Worm (Caenorhabditis elegans) whole organism, mixed stage, embryonic: ENCODE data around the gene lin-24.

Experiments used
- blmp-1 ChIP-seq: fragments of 150-350 bp; optimal IDR thresholded peaks from 2 replicates; lab custom pipeline; 2014; ENCODE audit warnings: missing biosample characterization, missing genetic modification characterization
- ceh-39 ChIP-seq: fragments of 150-350 bp; optimal IDR thresholded peaks from 2 replicates; lab custom pipeline; 2014; ENCODE audit warnings: missing biosample characterization, missing genetic modification characterization
- ces-1 ChIP-seq: fragments of 150-350 bp; optimal IDR thresholded peaks from 2 replicates; lab custom pipeline; 2014; ENCODE audit warnings: missing biosample characterization, missing genetic modification reagents, missing genetic modification characterization
- drap-1 ChIP-seq: fragments of 200-800 bp; sonication (Bioruptor generic); optimal IDR thresholded peaks from 3 replicates; lab custom pipeline; 2018; ENCODE audit warnings: mild to moderate bottlenecking, missing genetic modification characterization, missing compliant biosample characterization
- elt-1 ChIP-seq: sonication (generic microtip); optimal IDR thresholded peaks from 2 replicates; lab custom pipeline; 2017; ENCODE audit warnings: missing genetic modification characterization, mild to moderate bottlenecking, missing compliant biosample characterization, antibody characterized with exemption, moderate library complexity, borderline replicate concordance; ENCODE audit not compliant: insufficient read depth
- elt-3 ChIP-seq: fragments of 150-350 bp; optimal IDR thresholded peaks from 2 replicates; lab custom pipeline; 2014; ENCODE audit warnings: missing biosample characterization, missing genetic modification characterization
- ham-2 ChIP-seq: fragments of 200-800 bp; sonication (Bioruptor generic); optimal IDR thresholded peaks from 2 replicates; lab custom pipeline; 2018; ENCODE audit warnings: mild to moderate bottlenecking, missing genetic modification characterization, missing compliant biosample characterization
- hlh-1 ChIP-seq: fragments of 150-350 bp; optimal IDR thresholded peaks from 2 replicates; lab custom pipeline; 2014; ENCODE audit warnings: missing biosample characterization, missing genetic modification reagents, missing genetic modification characterization
- lsy-2 ChIP-seq: fragments of 150-350 bp; optimal IDR thresholded peaks from 2 replicates; lab custom pipeline; 2014; ENCODE audit warnings: missing biosample characterization, missing genetic modification characterization
- mab-5 ChIP-seq: fragments of 150-350 bp; optimal IDR thresholded peaks from 2 replicates; lab custom pipeline; 2014; ENCODE audit warnings: missing biosample characterization, missing genetic modification characterization
- mep-1 ChIP-seq: fragments of 150-350 bp; optimal IDR thresholded peaks from 2 replicates; lab custom pipeline; 2017; ENCODE audit warnings: missing biosample characterization, missing genetic modification reagents, missing genetic modification characterization, inconsistent platforms
- mls-2 ChIP-seq: sonication (generic microtip); optimal IDR thresholded peaks from 2 replicates; lab custom pipeline; 2016; ENCODE audit warnings: mild to moderate bottlenecking, missing genetic modification characterization, moderate library complexity, missing compliant biosample characterization
- nhr-12 ChIP-seq: fragments of 150-350 bp; optimal IDR thresholded peaks from 2 replicates; lab custom pipeline; 2014; ENCODE audit warnings: missing biosample characterization, missing genetic modification characterization
- nhr-2 ChIP-seq: fragments of 150-350 bp; optimal IDR thresholded peaks from 2 replicates; lab custom pipeline; 2014; ENCODE audit warnings: missing biosample characterization, missing genetic modification characterization
- nhr-237 ChIP-seq: fragments of 150-350 bp; optimal IDR thresholded peaks from 2 replicates; lab custom pipeline; 2014; ENCODE audit warnings: missing biosample characterization, missing genetic modification characterization
- nhr-28 ChIP-seq: fragments of 150-350 bp; optimal IDR thresholded peaks from 2 replicates; lab custom pipeline; 2014; ENCODE audit warnings: missing biosample characterization, missing genetic modification characterization
- pha-4 ChIP-seq: fragments of 150-350 bp; optimal IDR thresholded peaks from 2 replicates; lab custom pipeline; 2018; ENCODE audit warnings: missing biosample characterization, missing genetic modification reagents, missing genetic modification characterization
- sem-2 ChIP-seq: fragments of 200-800 bp; sonication (Bioruptor generic); optimal IDR thresholded peaks from 2 replicates; lab custom pipeline; 2018; ENCODE audit warnings: mild to moderate bottlenecking, missing genetic modification characterization, missing compliant biosample characterization
- snpc-4 ChIP-seq: fragments of 150-350 bp; optimal IDR thresholded peaks from 2 replicates; lab custom pipeline; 2014; ENCODE audit warnings: missing biosample characterization, missing genetic modification characterization
- sptf-1 ChIP-seq: sonication (generic microtip); optimal IDR thresholded peaks from 2 replicates; lab custom pipeline; 2017; ENCODE audit warnings: mild to moderate bottlenecking, missing genetic modification characterization, moderate library complexity, missing compliant biosample characterization
- tbx-8 ChIP-seq: fragments of 200-800 bp; sonication (Bioruptor generic); optimal IDR thresholded peaks from 2 replicates; lab custom pipeline; 2018; ENCODE audit warnings: mild to moderate bottlenecking, missing genetic modification characterization, moderate library complexity, missing compliant biosample characterization
- unc-120 ChIP-seq: sonication (generic microtip); optimal IDR thresholded peaks from 2 replicates; lab custom pipeline; 2017; ENCODE audit warnings: missing genetic modification characterization, missing compliant biosample characterization; ENCODE audit not compliant: poor library complexity, severe bottlenecking
- unc-39 ChIP-seq: fragments of 150-350 bp; optimal IDR thresholded peaks from 2 replicates; lab custom pipeline; 2014; ENCODE audit warnings: missing biosample characterization, missing genetic modification characterization
- ztf-11 ChIP-seq: fragments of 150-350 bp; optimal IDR thresholded peaks from 2 replicates; lab custom pipeline; 2014; ENCODE audit warnings: missing biosample characterization, missing genetic modification characterization

The lin-24 gene

ce11 chrIV:12088898-12089297 is 40.4 kb upstream of the lin-24 start:
- TF ChIP-seq nhr-12 (tag; lab: Kevin White, UChicago), result no peak
- peak; percentile 28 for TF ChIP-seq lsy-2 (tag; lab: Kevin White, UChicago)
- peak; percentile 58 for TF ChIP-seq blmp-1 (tag; lab: Kevin White, UChicago)
- peak; percentile 35 for TF ChIP-seq mep-1 (tag; lab: Kevin White, UChicago)
- peak; percentile 11 for TF ChIP-seq nhr-237 (tag; lab: Kevin White, UChicago)
- no peak for TF ChIP-seq sptf-1
- TF ChIP-seq ham-2, result peak; percentile 36

- TF ChIP-seq pha-4 (tag; lab: Kevin White, UChicago), result no peak
- TF ChIP-seq mab-5 (tag; lab: Kevin White, UChicago), result no peak
- no peak for TF ChIP-seq tbx-8 (GFP tag; lab: Kevin White, UChicago)
- TF ChIP-seq ces-1 (GFP tag; lab: Kevin White, UChicago), result no peak
Observed at ce11 chrIV:12089551-12089950, 39.8 kb upstream of the lin-24 start, which contains the start of gene F11A10.6. F11A10.6 (minus strand) TSS chrIV:12089651.

DNA sequence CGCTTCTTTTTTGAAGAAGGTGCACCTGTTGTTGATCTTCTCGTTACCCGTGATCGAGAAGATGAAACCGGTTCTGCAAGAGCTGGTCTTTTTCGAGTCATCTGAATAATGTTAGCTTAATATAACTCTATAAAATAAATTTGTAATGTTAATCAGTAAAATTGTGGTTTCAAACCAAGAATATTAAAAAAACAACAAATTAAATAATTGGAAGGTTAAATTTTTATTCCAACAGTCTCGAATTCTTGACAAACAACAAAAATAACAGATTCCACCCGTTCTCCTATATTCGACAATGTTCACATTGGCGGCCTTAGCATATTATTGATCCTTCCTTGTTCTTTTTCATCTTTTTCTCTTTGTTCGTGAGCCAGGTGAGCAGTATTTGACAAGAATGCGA is 37.2 kb upstream of the lin-24 start, which contains the start of gene mig-32:
mig-32 (minus strand) TSS at position 101 of the 400 bp plus-strand sequence.
- TF ChIP-seq sem-2 (GFP tag; lab: Kevin White, UChicago), result no peak
- TF ChIP-seq hlh-1 (tag; lab: Kevin White, UChicago), result no peak
- no peak for TF ChIP-seq mep-1 (tag; lab: Kevin White, UChicago)
- no peak for TF ChIP-seq nhr-237 (tag; lab: Kevin White, UChicago)
- no peak for TF ChIP-seq ztf-11

DNA sequence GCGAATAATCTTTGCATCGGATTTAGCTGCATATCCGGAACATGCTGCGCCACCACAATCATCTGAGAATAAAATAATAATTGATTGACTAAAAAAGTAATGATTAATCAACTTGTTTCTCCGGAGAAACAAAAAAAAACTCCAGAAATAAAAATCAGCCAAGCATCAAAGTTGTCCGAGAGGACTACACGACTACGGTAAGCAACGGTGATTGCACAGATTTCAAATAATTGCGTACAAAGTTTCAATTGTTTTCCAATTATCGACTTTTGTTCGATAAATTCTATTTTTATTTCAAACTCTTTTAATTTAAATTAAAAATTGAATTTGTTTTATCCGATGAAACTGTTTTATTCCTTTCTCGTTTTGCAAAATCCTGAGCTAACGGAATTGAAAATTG is 35.9 kb upstream of the lin-24 start, which contains the start of gene cpsf-4:
cpsf-4 (minus strand) TSS at position 62 of the 400 bp plus-strand sequence.
- TF ChIP-seq lsy-2 (tag; lab: Kevin White, UChicago) (peak; percentile 41), mls-2 (no peak)

DNA sequence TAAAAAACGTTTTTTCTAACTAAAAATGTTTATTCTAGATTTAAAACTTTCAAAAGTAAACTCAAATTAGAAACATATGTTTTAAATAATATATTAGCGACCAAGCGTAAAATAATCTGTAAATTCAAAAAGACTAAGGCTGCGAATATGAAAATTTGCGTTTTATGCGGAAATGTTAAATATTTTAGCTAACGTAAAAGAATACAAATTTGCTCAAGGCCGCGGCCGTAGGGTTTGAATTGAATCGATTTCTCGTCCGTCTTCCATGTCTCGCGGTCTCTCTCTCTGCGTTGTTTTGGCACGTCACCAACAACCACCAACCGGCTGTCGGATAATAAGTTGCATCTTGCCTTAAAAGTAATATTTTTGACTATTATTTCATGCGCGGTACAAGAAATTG is 35.5 kb upstream of the lin-24 start, which contains the start of gene F11A10.5:
F11A10.5 (plus strand) TSS at position 301 of the 400 bp plus-strand sequence.
- TF ChIP-seq lsy-2 (tag; lab: Kevin White, UChicago) (no peak), pha-4 (tag; lab: Kevin White, UChicago) (no peak), hlh-1 (tag; lab: Kevin White, UChicago) (peak; percentile 14), elt-3 (tag; lab: Kevin White, UChicago) (no peak), nhr-2 (tag; lab: Kevin White, UChicago) (no peak), sem-2 (GFP tag; lab: Kevin White, UChicago) (no peak), tbx-8 (GFP tag; lab: Kevin White, UChicago) (no peak), mab-5 (tag; lab: Kevin White, UChicago) (no peak), drap-1 (GFP tag; lab: Kevin White, UChicago) (no peak), ceh-39 (tag; lab: Kevin White, UChicago) (no peak), unc-39 (tag; lab: Kevin White, UChicago) (no peak), nhr-12 (tag; lab: Kevin White, UChicago) (no peak), ces-1 (GFP tag; lab: Kevin White, UChicago) (peak; percentile 8)

DNA sequence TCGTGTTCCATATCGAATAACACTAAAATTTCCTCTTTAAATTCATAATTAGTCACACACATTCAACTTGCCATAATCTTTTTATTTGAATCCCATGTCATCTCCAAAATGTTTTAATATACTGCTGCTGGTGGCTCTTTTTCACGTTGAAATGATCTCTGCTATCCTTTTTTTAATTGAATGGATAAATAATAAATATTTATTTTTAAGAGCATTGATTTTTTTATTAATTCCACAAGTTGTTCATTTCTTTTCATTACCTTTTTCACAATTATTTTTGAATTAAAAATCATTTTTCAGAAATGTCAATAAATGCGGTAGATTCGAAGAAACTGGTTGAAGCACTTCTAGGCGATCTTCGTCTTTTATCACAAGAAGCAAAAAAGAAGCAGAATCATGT is 32.8 kb upstream of the lin-24 start, which contains the start of gene mon-2:
mon-2 (plus strand) TSS at position 301 of the 400 bp plus-strand sequence.
- TF ChIP-seq snpc-4, result no peak
- TF ChIP-seq blmp-1 (tag; lab: Kevin White, UChicago), result no peak
- TF ChIP-seq nhr-12 (tag; lab: Kevin White, UChicago), result no peak
- TF ChIP-seq nhr-28 (tag; lab: Kevin White, UChicago), result no peak
- no peak for TF ChIP-seq nhr-237 (tag; lab: Kevin White, UChicago)
- no peak for TF ChIP-seq ham-2
- TF ChIP-seq mls-2, result no peak
- no peak for TF ChIP-seq elt-1 (tag; lab: Kevin White, UChicago)
- no peak for TF ChIP-seq ceh-39 (tag; lab: Kevin White, UChicago)

DNA sequence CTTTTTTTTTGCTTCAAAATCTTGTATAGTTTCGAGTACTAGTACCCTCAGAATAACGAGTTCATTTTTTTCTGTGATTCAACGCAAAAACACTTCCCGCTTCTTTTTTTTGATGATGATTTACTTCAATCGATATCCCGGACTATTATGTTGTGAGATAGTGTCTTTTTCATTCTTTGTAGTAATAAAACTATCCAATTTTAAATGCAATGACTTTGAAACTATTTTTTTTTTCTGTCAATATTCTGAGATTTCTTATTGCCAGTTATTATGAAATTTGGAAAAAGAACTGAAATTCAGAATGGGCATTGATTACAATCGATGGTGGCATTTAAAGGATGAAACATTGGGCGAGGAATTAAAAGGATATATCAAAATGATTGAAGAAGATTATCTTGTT is 23.7 kb upstream of the lin-24 start, which contains the start of gene M18.3:
M18.3 (plus strand) TSS at position 301 of the 400 bp plus-strand sequence.
- TF ChIP-seq unc-120 (no peak), hlh-1 (tag; lab: Kevin White, UChicago) (no peak)
- TF ChIP-seq, all 35 proteins: peak for 0
